Fruit fly (Drosophila melanogaster): Measurements from ENCODE around the gene CG4962.

dm6 chr3L:16290850-16291249 is 4.5 kb downstream of the CG4962 start, which contains the start of gene CG13045:
- TF ChIP-seq CG8478 (optimal IDR thresholded peaks at IDR 0.05) (no peak), CTCF (optimal IDR thresholded peaks at IDR 0.05) (no peak)

Measured in S2 (cell line).